Worm (Caenorhabditis elegans): Measurements from ENCODE around the gene F49F1.2.

The F49F1.2 gene

DNA sequence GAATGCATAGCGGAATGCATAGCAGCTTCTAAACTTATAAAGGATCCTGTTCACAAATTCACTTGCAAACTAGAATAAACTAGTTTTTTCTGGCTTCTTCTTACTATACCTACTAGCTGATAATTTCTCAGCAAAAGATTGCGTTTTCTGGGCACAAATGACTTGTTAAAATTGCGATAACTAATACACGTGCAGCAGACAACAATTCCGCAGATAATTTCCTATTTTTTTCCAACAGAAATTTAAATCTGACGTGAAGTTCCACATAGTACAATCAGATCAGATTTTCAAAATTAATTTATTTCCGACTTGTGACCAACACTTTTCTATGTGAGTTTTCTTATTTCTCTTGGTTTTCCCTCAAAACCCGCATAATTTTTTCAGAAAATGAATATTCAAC, 48.6 kb downstream of the F49F1.2 start, which contains the start of gene scrm-8:
Gene scrm-8 (plus strand): TSS at position 301 of the 400 bp plus-strand sequence.
- TF ChIP-seq flt-1 (GFP tag; IDR thresholded peaks at IDR 0.05) (no peak), ref-1 (GFP tag; conservative IDR thresholded peaks at IDR 0.05) (no peak), ztf-23 (GFP tag; IDR thresholded peaks at IDR 0.05) (no peak), cog-1 (tag; optimal IDR thresholded peaks at IDR 0.05) (no peak), med-1 (GFP tag; optimal IDR thresholded peaks at IDR 0.05; ENCODE audit: insufficient read depth) (no peak)

All from whole organism, midembryonic.